Worm (Caenorhabditis elegans) whole organism, L3 larva: Measurements from ENCODE around the gene pph-5.

Source experiments
- aly-2 ChIP-seq: fragments of 150-350 bp; optimal IDR thresholded peaks from 2 replicates; lab custom pipeline; 2014; ENCODE audit warnings: missing biosample characterization, missing genetic modification characterization
- ama-1 ChIP-seq: fragments of 150-350 bp; optimal IDR thresholded peaks from 2 replicates; lab custom pipeline; 2018
- ceh-16 ChIP-seq: sonication (generic microtip); optimal IDR thresholded peaks from 2 replicates; lab custom pipeline; 2017; ENCODE audit warnings: missing biosample characterization, missing genetic modification characterization
- ceh-28 ChIP-seq: fragments of 150-350 bp; optimal IDR thresholded peaks from 2 replicates; lab custom pipeline; 2014; ENCODE audit warnings: missing biosample characterization, missing genetic modification reagents, missing genetic modification characterization
- ceh-82 ChIP-seq: fragments of 150-350 bp; optimal IDR thresholded peaks from 2 replicates; lab custom pipeline; 2014; ENCODE audit warnings: missing biosample characterization, missing genetic modification characterization
- ceh-9 ChIP-seq: sonication (generic microtip); optimal IDR thresholded peaks from 2 replicates; lab custom pipeline; 2018; ENCODE audit warnings: missing biosample characterization, missing genetic modification characterization
- daf-12 ChIP-seq: fragments of 150-350 bp; optimal IDR thresholded peaks from 2 replicates; lab custom pipeline; 2014; ENCODE audit warnings: missing biosample characterization, missing genetic modification reagents, missing genetic modification characterization
- egl-27 ChIP-seq: sonication (generic microtip); optimal IDR thresholded peaks from 4 replicates; lab custom pipeline; 2017; ENCODE audit warnings: missing biosample characterization, missing genetic modification reagents, missing genetic modification characterization
- egl-5 ChIP-seq: fragments of 150-350 bp; optimal IDR thresholded peaks from 2 replicates; lab custom pipeline; 2017; ENCODE audit warnings: missing biosample characterization, missing genetic modification reagents, missing genetic modification characterization, inconsistent platforms
- elt-1 ChIP-seq: fragments of 150-350 bp; optimal IDR thresholded peaks from 2 replicates; lab custom pipeline; 2014; ENCODE audit warnings: missing biosample characterization, missing genetic modification characterization
- elt-2 ChIP-seq: sonication (generic microtip); optimal IDR thresholded peaks from 2 replicates; lab custom pipeline; 2016; ENCODE audit warnings: missing genetic modification reagents, mild to moderate bottlenecking, missing genetic modification characterization, missing compliant biosample characterization
- elt-3 ChIP-seq, 3 experiments: fragments of 150-350 bp in 1 of 3; sonication (generic microtip) in 2 of 3; optimal IDR thresholded peaks; 2 replicates in 2 of 3; 4 replicates in 1 of 3; lab custom pipeline; 2014 to 2017; ENCODE audit warnings: missing biosample characterization in 3 of 3, missing genetic modification characterization in 3 of 3
- eor-1 ChIP-seq, 2 experiments: fragments of 150-350 bp; optimal IDR thresholded peaks; 2 replicates each; lab custom pipeline; 2014 to 2018; ENCODE audit warnings: missing biosample characterization in 2 of 2, missing genetic modification characterization in 2 of 2
- fos-1 ChIP-seq: fragments of 150-350 bp; optimal IDR thresholded peaks from 2 replicates; lab custom pipeline; 2014; ENCODE audit warnings: missing biosample characterization, missing genetic modification characterization
- hmg-11 ChIP-seq: sonication (generic microtip); optimal IDR thresholded peaks from 2 replicates; lab custom pipeline; 2016; ENCODE audit warnings: missing genetic modification characterization, missing compliant biosample characterization
- jun-1 ChIP-seq: fragments of 150-350 bp; optimal IDR thresholded peaks from 2 replicates; lab custom pipeline; 2014; ENCODE audit warnings: missing biosample characterization, missing genetic modification reagents, missing genetic modification characterization
- lin-15B ChIP-seq: fragments of 150-350 bp; optimal IDR thresholded peaks from 2 replicates; lab custom pipeline; 2014; ENCODE audit warnings: missing biosample characterization, missing genetic modification characterization
- lin-39 ChIP-seq: fragments of 150-350 bp; optimal IDR thresholded peaks from 2 replicates; lab custom pipeline; 2018; ENCODE audit warnings: missing biosample characterization, missing genetic modification reagents, missing genetic modification characterization
- lsy-12 ChIP-seq: sonication (generic microtip); optimal IDR thresholded peaks from 2 replicates; lab custom pipeline; 2016; ENCODE audit warnings: mild to moderate bottlenecking, missing genetic modification characterization, missing compliant biosample characterization
- mdl-1 ChIP-seq: fragments of 150-350 bp; optimal IDR thresholded peaks from 2 replicates; lab custom pipeline; 2014; ENCODE audit warnings: missing biosample characterization, missing genetic modification characterization
- mml-1 ChIP-seq: fragments of 150-350 bp; sonication (generic microtip); optimal IDR thresholded peaks from 3 replicates; lab custom pipeline; 2014; ENCODE audit warnings: missing biosample characterization, missing genetic modification characterization
- nhr-237 ChIP-seq: fragments of 150-350 bp; optimal IDR thresholded peaks from 2 replicates; lab custom pipeline; 2014; ENCODE audit warnings: missing biosample characterization, missing genetic modification characterization
- nhr-25 ChIP-seq: sonication (generic microtip); optimal IDR thresholded peaks from 2 replicates; lab custom pipeline; 2017; ENCODE audit warnings: missing biosample characterization, missing genetic modification characterization
- nhr-43 ChIP-seq: sonication (generic microtip); optimal IDR thresholded peaks from 2 replicates; lab custom pipeline; 2016; ENCODE audit warnings: mild to moderate bottlenecking, missing genetic modification characterization, missing compliant biosample characterization; ENCODE audit not compliant: poor library complexity, severe bottlenecking
- nhr-76 ChIP-seq: fragments of 150-350 bp; sonication (generic microtip); optimal IDR thresholded peaks from 5 replicates; lab custom pipeline; 2014; ENCODE audit warnings: missing biosample characterization, missing genetic modification characterization
- nhr-77 ChIP-seq: fragments of 150-350 bp; optimal IDR thresholded peaks from 2 replicates; lab custom pipeline; 2014; ENCODE audit warnings: missing biosample characterization, missing genetic modification characterization
- pha-4 ChIP-seq: fragments of 150-350 bp; optimal IDR thresholded peaks from 2 replicates; lab custom pipeline; 2014; ENCODE audit warnings: missing biosample characterization, missing genetic modification reagents, missing genetic modification characterization
- pqm-1 ChIP-seq: fragments of 150-350 bp; optimal IDR thresholded peaks from 2 replicates; lab custom pipeline; 2017; ENCODE audit warnings: missing biosample characterization, missing genetic modification characterization, inconsistent platforms
- sea-2 ChIP-seq: fragments of 150-350 bp; sonication (generic microtip); optimal IDR thresholded peaks from 4 replicates; lab custom pipeline; 2014; ENCODE audit warnings: missing biosample characterization, missing genetic modification reagents, missing genetic modification characterization
- skn-1 ChIP-seq: fragments of 150-350 bp; optimal IDR thresholded peaks from 2 replicates; lab custom pipeline; 2014; ENCODE audit warnings: missing biosample characterization, missing genetic modification characterization
- tbx-2 ChIP-seq: sonication (generic microtip); optimal IDR thresholded peaks from 2 replicates; lab custom pipeline; 2016; ENCODE audit warnings: mild to moderate bottlenecking, missing genetic modification characterization, missing compliant biosample characterization
- unc-62 ChIP-seq: fragments of 150-350 bp; sonication (generic microtip); optimal IDR thresholded peaks from 4 replicates; lab custom pipeline; 2014; ENCODE audit warnings: missing biosample characterization, missing genetic modification reagents, missing genetic modification characterization
- zag-1 ChIP-seq: fragments of 150-350 bp; optimal IDR thresholded peaks from 2 replicates; lab custom pipeline; 2014; ENCODE audit warnings: missing biosample characterization, missing genetic modification characterization
- ztf-11 ChIP-seq: fragments of 150-350 bp; optimal IDR thresholded peaks from 2 replicates; lab custom pipeline; 2014; ENCODE audit warnings: missing biosample characterization, missing genetic modification characterization

Gene pph-5

ce11 chrV:19217104-19217503 is 26.8 kb downstream of the pph-5 start, which contains the start of gene srr-2:
Gene srr-2, minus strand, starts transcription at chrV:19217176.
- TF ChIP-seq egl-27 (tag; lab: Kevin White, UChicago) (no peak), ceh-16 (tag; lab: Kevin White, UChicago) (no peak), tbx-2 (tag; lab: Kevin White, UChicago) (no peak), ceh-9 (tag; lab: Kevin White, UChicago) (no peak), ceh-28 (tag; lab: Kevin White, UChicago) (no peak), mml-1 (tag; lab: Kevin White, UChicago) (no peak), pqm-1 (tag; lab: Kevin White, UChicago) (peak; percentile 56), elt-2 (peak; percentile 59), nhr-76 (tag; lab: Kevin White, UChicago) (no peak), skn-1 (tag; lab: Kevin White, UChicago) (no peak), pha-4 (tag; lab: Kevin White, UChicago) (peak; percentile 47), fos-1 (tag; lab: Kevin White, UChicago) (no peak), lsy-12 (tag; lab: Kevin White, UChicago) (no peak), jun-1 (no peak), ama-1 (lab: Kevin White, UChicago) (no peak)

- TF ChIP-seq egl-27 (tag; lab: Kevin White, UChicago): no peak
- TF ChIP-seq nhr-237 (tag; lab: Kevin White, UChicago): no peak
- TF ChIP-seq elt-1 (tag; lab: Kevin White, UChicago): no peak
- TF ChIP-seq jun-1: no peak
- TF ChIP-seq ceh-82 (tag; lab: Kevin White, UChicago): no peak
- no peak for TF ChIP-seq skn-1 (tag; lab: Kevin White, UChicago)
- no peak for TF ChIP-seq ceh-16 (tag; lab: Kevin White, UChicago)
- no peak for TF ChIP-seq mdl-1 (tag; lab: Kevin White, UChicago)
- no peak for TF ChIP-seq nhr-77 (tag; lab: Kevin White, UChicago)
- TF ChIP-seq eor-1 (tag; optimal IDR thresholded peaks at IDR 0.05; lab: Kevin White, UChicago): no peak
- TF ChIP-seq pqm-1 (tag; lab: Kevin White, UChicago): no peak
- no peak for TF ChIP-seq unc-62 (GFP tag; lab: Kevin White, UChicago)
- TF ChIP-seq ztf-11 (tag; lab: Kevin White, UChicago): no peak
- no peak for TF ChIP-seq sea-2 (GFP tag; lab: Kevin White, UChicago)
- no peak for TF ChIP-seq nhr-76 (tag; lab: Kevin White, UChicago)
- TF ChIP-seq nhr-43 (tag; lab: Kevin White, UChicago): no peak
- TF ChIP-seq nhr-25 (tag; lab: Kevin White, UChicago): no peak
- no peak for TF ChIP-seq egl-5
- TF ChIP-seq daf-12 (tag; lab: Kevin White, UChicago): no peak
- no peak for TF ChIP-seq zag-1 (tag; lab: Kevin White, UChicago)
Measured at ce11 chrV:19217675-19218074, 27.3 kb downstream of the pph-5 start, which contains the start of gene oac-49. Gene oac-49, plus strand, starts transcription at chrV:19217975.

ce11 chrV:19230413-19230812 is 40.1 kb downstream of the pph-5 start, which contains the start of gene sqst-3:
Gene sqst-3, plus strand, starts transcription at chrV:19230782.
- TF ChIP-seq ceh-28 (tag; lab: Kevin White, UChicago) (no peak), elt-3 (tag; optimal IDR thresholded peaks at IDR 0.05; lab: Kevin White, UChicago) (no peak), elt-2 (peak; percentile 53), lin-39 (tag; lab: Kevin White, UChicago) (no peak), nhr-237 (tag; lab: Kevin White, UChicago) (no peak), mml-1 (tag; lab: Kevin White, UChicago) (no peak)

- TF ChIP-seq pha-4 (tag; lab: Kevin White, UChicago) (no peak), zag-1 (tag; lab: Kevin White, UChicago) (no peak), nhr-25 (tag; lab: Kevin White, UChicago) (no peak), skn-1 (tag; lab: Kevin White, UChicago) (no peak), ceh-16 (tag; lab: Kevin White, UChicago) (no peak), nhr-76 (tag; lab: Kevin White, UChicago) (no peak), hmg-11 (no peak), sea-2 (GFP tag; lab: Kevin White, UChicago) (no peak), nhr-43 (tag; lab: Kevin White, UChicago) (no peak), unc-62 (GFP tag; lab: Kevin White, UChicago) (no peak), tbx-2 (tag; lab: Kevin White, UChicago) (no peak), lin-15B (no peak), aly-2 (tag; lab: Kevin White, UChicago) (no peak), ceh-28 (tag; lab: Kevin White, UChicago) (no peak), daf-12 (tag; lab: Kevin White, UChicago) (no peak)
Measured at ce11 chrV:19231167-19231566, 40.8 kb downstream of the pph-5 start.
